Fruit fly (Drosophila melanogaster) Kc167 (cell line): ENCODE measurements around the gene hiw.
A peak's percentile ranks its signal among the peaks of the same experiment; 100 is the strongest.

ENCODE experiments used
- Myc ChIP-seq: fragments of >200 bp; optimal IDR thresholded peaks from 2 replicates; lab custom pipeline; 2017; ENCODE audit warnings: missing external identifiers
- Sin3A ChIP-seq: fragments of >200 bp; optimal IDR thresholded peaks from 2 replicates; lab custom pipeline; 2018; ENCODE audit warnings: missing external identifiers
- h ChIP-seq: fragments of >200 bp; optimal IDR thresholded peaks from 3 replicates; lab custom pipeline; 2018; ENCODE audit warnings: missing external identifiers
- insv ChIP-seq: fragments of >200 bp; optimal IDR thresholded peaks from 3 replicates; lab custom pipeline; 2018; ENCODE audit warnings: missing external identifiers
- psq ChIP-seq: fragments of >200 bp; optimal IDR thresholded peaks from 2 replicates; lab custom pipeline; 2017; ENCODE audit warnings: missing external identifiers
- ttk ChIP-seq: sonication (Bioruptor generic); optimal IDR thresholded peaks from 2 replicates; lab custom pipeline; 2017; ENCODE audit warnings: missing external identifiers

Gene hiw

DNA sequence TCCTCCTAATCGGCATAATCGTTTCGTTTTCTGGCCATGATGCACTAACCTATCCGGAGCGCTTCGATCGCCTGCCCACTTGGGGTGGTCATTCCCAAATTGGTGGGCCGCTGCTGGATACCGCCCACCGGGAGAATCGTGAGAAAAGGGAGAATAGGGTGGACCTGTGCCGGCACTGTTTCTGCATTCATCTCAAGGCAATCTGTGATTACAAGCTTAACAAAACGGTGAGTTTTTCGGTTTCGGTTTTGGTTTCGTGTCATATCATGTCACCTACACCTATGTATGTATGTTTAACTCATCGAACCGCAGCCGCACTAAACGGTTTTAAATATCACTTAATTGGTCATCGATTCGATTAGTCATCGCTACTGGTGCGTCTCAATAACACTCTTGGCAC is 38.5 kb downstream of the hiw start:
- TF ChIP-seq ttk (lab: Kevin White, UChicago) (no peak), insv (lab: Kevin White, UChicago) (no peak), Sin3A (lab: Kevin White, UChicago) (no peak), psq (lab: Kevin White, UChicago) (no peak), h (lab: Kevin White, UChicago) (no peak), Myc (lab: Kevin White, UChicago) (no peak)

- no peak for TF ChIP-seq Sin3A (lab: Kevin White, UChicago)
- no peak for TF ChIP-seq ttk (lab: Kevin White, UChicago)
- TF ChIP-seq psq (lab: Kevin White, UChicago): no peak
- TF ChIP-seq h (lab: Kevin White, UChicago): no peak
- no peak for TF ChIP-seq insv (lab: Kevin White, UChicago)
- no peak for TF ChIP-seq Myc (lab: Kevin White, UChicago)
Measured at dm6 chrX:15023826-15024545, 39.2 kb downstream of the hiw start, which contains the start of gene be. Gene be, plus strand, starts transcription at chrX:15024436.

dm6 chrX:15023395-15023794 is 39.8 kb downstream of the hiw start:
- no peak for TF ChIP-seq ttk (lab: Kevin White, UChicago)
- no peak for TF ChIP-seq Sin3A (lab: Kevin White, UChicago)
- no peak for TF ChIP-seq Myc (lab: Kevin White, UChicago)
- no peak for TF ChIP-seq insv (lab: Kevin White, UChicago)
- TF ChIP-seq psq (lab: Kevin White, UChicago): no peak
- no peak for TF ChIP-seq h (lab: Kevin White, UChicago)

DNA sequence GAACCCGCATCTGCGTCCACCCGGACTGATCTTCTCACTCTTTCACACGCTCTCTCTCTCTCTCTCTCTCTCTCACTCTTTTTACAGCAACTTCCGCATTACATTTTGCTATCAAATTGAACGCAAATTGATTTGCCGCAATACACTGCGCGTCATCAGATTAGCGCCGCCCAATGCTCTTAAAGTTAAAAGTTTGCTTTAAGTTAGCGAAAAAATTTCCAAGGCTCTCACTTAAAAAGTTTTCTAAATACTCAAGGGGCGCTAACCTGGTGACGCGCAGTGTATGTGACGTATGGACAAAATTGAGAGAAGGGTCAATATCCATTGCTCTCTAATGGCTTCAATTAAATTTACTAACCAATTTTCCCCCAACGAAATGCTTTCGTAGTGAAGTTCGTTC is 41.0 kb downstream of the hiw start:
- TF ChIP-seq Myc (lab: Kevin White, UChicago): no peak

dm6 chrX:15021021-15021477 is 42.2 kb downstream of the hiw start:
- no peak for TF ChIP-seq ttk (lab: Kevin White, UChicago)
- TF ChIP-seq psq (lab: Kevin White, UChicago): peak; percentile 49
- TF ChIP-seq h (lab: Kevin White, UChicago): no peak
- no peak for TF ChIP-seq insv (lab: Kevin White, UChicago)
- TF ChIP-seq Myc (lab: Kevin White, UChicago): no peak

DNA sequence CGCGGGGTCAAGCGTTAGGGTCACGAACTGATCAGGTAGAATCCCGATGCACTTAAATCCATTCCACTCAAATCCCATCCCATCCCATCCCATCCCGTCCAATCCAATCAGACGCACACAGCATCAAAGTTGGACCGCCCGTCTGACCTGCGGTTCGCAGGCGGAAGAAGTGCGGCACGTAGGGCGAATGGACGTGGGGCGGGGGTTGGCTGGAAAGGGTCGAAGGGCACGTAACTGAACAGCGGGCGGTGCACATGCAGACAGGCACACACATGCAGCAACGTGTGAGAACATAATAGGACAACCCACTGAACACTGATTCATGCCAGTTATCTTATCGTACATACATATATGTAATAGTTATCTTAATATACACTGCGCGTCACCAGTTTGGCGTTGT is 43.8 kb downstream of the hiw start:
- no peak for TF ChIP-seq Myc (lab: Kevin White, UChicago)
- no peak for TF ChIP-seq Sin3A (lab: Kevin White, UChicago)
- no peak for TF ChIP-seq ttk (lab: Kevin White, UChicago)
- no peak for TF ChIP-seq insv (lab: Kevin White, UChicago)
- TF ChIP-seq h (lab: Kevin White, UChicago): no peak

DNA sequence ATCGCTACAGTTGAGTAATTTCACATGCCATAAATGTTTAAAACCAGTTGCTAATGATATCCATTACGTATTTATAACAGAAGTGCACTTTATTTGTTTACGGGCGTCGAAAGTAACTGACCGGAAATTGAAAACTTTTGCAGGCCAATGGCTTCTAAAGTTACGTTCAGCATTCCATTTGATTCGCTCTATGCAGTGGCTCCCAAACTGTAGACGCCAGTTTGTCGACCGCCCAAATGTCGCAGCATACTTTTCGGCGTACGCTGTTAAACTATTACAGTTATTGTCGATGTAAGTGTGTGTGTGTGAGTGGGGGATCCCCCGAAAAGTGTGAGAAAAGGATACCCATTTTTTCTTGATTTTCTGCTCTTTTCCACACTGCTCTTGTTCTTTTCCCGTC is 102.4 kb downstream of the hiw start:
- TF ChIP-seq insv (lab: Kevin White, UChicago) (no peak), ttk (lab: Kevin White, UChicago) (no peak), Sin3A (lab: Kevin White, UChicago) (no peak), psq (lab: Kevin White, UChicago) (no peak), h (lab: Kevin White, UChicago) (no peak), Myc (lab: Kevin White, UChicago) (no peak)
